Fruit fly (Drosophila melanogaster) S2 (cell line): ENCODE results near the gene Nemp.

Experiments used
- CG8478 ChIP-seq: fragments of >200 bp; optimal IDR thresholded peaks from 2 replicates; lab custom pipeline; 2018
- CTCF ChIP-seq, 2 experiments: fragments of >200 bp; optimal IDR thresholded peaks; 2 replicates each; lab custom pipeline; 2018

The Nemp gene

DNA sequence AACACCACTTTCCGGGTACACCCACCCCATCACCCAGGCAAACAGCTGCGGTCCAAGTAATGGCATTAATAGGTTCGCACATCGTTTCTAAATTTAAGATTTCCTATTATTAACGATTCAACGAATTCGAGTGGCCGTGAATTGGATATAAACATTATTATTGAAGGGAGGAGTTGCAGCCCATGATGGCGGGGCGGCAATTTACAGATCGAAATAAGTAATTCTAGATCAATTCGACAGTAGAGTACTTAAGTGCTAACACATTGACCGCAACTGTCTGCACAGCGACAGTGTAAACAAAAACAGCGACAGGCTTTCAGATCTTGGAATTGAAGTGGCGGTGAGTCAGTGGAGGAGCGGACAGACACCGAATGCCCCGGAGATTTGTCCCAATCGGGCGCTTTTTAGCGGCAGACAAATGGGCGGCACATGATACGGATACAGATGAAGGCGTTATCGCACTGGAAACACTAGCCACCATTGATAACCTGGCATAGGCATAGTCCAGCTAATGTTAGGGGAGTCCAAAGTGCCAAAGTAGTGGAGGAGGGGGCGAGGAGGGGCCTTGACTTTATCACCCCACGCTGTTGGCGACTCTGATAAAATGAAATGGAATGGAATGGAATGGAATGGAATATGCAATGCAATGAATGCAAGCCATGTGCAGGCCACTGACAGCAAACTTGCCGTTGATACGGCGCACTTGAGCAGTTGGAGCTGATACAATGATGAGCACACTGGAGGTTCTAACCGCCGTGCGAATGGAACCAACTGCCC is 21.4 kb downstream of the Nemp start:
- TF ChIP-seq CG8478 (no peak), CTCF (optimal IDR thresholded peaks at IDR 0.05; lab: Kevin White, UChicago) (no peak)

DNA sequence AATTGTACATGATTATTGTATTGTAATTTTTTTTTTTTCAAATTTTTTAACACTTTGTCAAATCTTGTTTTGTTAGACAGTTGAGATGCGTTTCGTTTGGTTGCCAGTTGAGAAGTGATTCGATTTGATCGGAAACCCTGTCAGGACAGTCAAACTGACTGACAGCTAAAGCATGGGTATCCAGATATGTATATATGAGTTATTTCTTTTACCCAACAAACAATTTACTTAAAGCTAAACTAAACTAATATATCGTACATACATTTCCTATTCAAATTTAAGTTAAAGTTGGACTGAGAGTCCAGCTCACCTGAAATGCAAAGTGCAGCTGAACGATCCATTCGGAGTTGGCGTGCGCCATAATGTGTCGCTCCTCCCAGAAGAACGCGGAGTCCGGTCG is 22.7 kb downstream of the Nemp start, which contains the start of gene CG9777:
CG9777 (minus strand) TSS at position 101 of the 400 bp plus-strand sequence.
- no peak for TF ChIP-seq CTCF (optimal IDR thresholded peaks at IDR 0.05; lab: Kevin White, UChicago)

DNA sequence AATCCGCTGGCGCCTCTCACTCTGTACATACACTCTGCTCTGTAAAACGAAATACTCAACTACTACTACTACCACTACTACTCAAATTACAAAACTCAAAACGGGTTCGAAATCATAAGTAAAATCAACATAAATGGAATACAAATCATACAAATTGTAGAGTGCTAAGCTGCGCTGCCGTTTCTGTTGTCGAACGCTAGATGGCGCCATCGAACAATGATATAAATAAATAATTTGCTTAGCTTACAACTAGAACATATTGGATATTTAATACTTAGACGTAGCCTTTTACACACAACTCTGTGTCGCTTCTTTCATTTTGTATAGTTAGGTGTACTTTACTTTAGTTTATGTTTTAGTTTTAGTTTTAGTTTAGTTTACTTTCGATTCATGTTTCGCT is 30.3 kb downstream of the Nemp start:
- TF ChIP-seq CTCF (optimal IDR thresholded peaks at IDR 0.05; lab: Kevin White, UChicago) (peak; percentile 66 to 73), CG8478 (no peak)

DNA sequence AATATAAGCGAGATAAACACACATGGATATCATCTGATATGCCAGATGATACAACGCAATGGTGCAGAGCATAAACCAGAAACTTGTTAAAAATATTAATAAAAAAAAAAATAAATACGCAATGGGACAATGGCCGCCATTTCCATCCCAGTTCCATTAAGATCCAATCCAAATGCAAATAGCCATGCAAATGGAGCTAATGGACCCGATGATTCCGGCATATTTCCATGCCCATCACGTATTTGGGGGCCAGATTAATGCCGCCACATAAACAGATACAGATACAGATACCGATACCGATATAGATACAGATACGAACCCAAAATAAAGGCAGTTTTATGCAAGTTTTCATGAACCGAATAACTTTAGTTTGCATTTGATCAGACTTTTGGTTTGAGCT is 31.3 kb downstream of the Nemp start:
- TF ChIP-seq CG8478 (no peak), CTCF (optimal IDR thresholded peaks at IDR 0.05; lab: Kevin White, UChicago) (no peak)

DNA sequence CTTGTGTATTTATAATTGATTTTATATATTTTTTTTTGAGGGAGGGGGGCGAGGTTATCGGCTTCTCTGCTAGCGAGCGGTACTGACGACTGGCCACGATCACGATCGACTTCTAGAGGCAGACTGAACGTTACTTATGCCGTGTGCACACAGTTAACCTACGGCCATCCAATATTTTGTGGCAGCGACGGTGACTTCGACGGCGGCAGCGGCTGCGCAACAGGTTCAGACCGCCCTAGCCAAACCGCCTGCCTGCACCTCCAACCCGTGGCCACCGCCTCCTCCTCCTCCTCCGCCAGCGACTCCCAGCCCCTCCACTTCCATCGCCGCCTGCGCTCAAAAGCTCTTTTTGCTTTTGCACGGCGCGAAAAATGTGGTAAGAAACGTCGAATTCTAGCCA is 33.4 kb downstream of the Nemp start, which contains the start of gene CG9782:
CG9782 (minus strand) TSS at position 128 of the 400 bp plus-strand sequence.
- no peak for TF ChIP-seq CTCF (optimal IDR thresholded peaks at IDR 0.05; lab: Kevin White, UChicago)
- TF ChIP-seq CG8478: no peak

DNA sequence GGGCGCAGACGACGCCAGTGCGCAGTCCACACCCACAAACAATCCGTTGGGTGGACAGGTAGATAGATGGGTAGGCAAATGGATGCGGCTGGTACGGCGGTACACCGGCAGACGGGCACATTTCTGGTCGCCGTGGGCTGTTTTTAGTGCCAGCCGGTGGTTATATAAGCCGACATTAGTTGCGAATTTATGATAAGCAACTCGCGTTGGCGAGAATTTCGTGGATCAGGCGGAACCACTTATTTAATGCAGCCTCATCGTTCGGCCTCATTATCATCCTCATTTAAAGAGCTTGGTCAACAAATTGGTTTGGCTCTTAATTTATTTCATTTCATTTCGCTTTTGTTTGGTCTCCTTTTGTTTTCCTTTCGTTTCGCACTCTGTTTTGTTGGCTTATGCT is 36.1 kb downstream of the Nemp start:
- TF ChIP-seq CG8478 (no peak), CTCF (optimal IDR thresholded peaks at IDR 0.05; lab: Kevin White, UChicago) (no peak)

DNA sequence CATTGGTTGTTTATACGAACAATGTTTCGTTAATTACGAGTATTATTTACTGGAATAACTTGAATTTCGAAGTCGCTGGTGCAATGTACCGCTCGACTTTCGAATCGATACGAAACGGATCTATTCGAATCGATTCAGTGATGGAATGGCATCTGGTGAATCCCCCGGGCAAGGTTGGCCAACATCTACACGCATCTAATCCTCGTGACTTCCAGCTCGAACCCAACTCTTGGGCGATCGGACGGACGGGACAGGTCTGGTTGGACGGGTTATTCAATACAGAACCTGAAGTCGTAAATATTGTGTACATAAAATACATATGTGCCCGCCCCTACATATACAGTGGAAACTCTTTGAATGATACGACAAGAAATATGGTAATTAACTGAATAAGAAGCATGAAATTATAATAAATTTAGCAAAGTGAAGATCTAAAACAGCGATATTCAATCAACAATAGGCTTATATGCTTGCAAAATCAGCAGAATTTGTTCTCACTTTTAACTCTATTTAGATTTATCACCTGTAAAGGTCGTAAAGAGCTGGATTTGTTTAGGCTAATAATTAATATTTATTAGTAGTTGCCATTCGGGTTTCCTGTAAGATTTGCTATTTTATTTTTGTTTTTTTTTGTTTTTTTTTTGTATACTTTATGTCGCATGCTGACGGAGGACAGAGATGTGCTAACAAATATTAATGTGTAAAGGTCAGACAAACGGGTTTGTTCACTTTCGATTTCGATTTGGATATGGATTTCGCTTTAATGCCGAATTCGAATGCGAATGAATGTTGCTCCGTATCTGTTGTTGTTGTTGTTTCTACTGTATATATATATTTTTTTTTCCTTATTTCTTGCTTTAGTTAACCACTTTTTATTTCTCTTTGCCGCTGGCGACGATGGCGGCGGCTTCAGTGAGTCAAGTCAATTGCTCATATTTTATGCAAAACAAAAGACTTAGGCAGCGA is 37.8 kb downstream of the Nemp start:
- TF ChIP-seq CTCF (optimal IDR thresholded peaks at IDR 0.05; lab: Kevin White, UChicago): no peak
- TF ChIP-seq CG8478: no peak

DNA sequence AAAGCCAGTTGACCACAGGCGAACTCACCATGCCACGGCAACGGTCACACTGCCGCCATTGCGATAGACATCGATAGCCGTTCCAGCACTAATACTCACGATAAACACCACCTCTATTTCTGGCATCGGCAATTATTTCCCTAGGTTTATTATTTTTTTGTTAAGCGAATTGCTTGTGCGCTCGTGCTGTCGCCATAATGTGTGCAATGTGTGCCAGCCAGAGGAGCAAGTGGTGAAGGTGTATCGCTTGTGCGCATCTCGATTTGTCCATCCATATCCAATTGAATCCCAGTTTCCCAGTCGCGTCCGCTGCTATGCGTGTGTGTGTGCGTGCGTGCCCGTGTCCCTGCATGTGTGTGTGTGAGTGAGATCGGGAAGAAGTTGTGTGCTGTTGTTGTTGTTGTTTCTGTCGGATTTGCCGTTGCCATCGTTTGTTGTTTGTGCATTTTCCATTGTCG is 44.2 kb downstream of the Nemp start, which contains the start of gene mbt:
mbt (plus strand) TSS at position 85 of the 458 bp plus-strand sequence.
- TF ChIP-seq CTCF (optimal IDR thresholded peaks at IDR 0.05; lab: Kevin White, UChicago) (peak; percentile 9 to 31), CG8478 (no peak)

DNA sequence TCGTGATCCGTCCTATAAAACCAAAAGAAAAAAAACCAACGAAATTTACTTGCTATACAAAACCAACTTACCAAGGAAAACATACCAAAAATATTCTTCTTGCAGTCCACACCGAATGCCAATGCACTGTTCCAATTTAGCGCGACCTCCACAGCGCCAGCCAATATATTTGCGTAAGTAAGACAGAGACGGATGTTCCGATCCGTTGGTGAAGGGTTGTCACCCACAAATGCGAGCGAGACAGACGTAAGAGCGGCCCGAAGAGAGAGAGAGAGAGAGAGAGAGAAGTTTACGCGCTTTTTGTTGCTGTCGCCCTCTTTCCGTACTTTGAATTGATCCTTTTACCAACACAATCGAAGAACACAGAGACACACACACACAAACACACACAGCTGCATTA is 47.0 kb downstream of the Nemp start:
- no peak for TF ChIP-seq CG8478
- TF ChIP-seq CTCF (optimal IDR thresholded peaks at IDR 0.05; lab: Kevin White, UChicago): no peak
